Fruit fly (Drosophila melanogaster) whole organism, prepupa: ENCODE results near the gene Cyp6d5.

Source experiments
- Blimp-1 ChIP-seq: fragments of 200-800 bp; sonication (Bioruptor generic); optimal IDR thresholded peaks from 3 replicates; lab custom pipeline; 2017; ENCODE audit warnings: missing biosample characterization, missing genetic modification characterization, mild to moderate bottlenecking, moderate library complexity, missing genetic modification reagents
- CG10631 ChIP-seq: fragments of 200-800 bp; sonication (Bioruptor generic); optimal IDR thresholded peaks from 2 replicates; lab custom pipeline; 2016; ENCODE audit warnings: missing biosample characterization, missing genetic modification characterization
- CG10669 ChIP-seq: fragments of 200-800 bp; sonication (Bioruptor generic); optimal IDR thresholded peaks from 3 replicates; lab custom pipeline; 2018; ENCODE audit warnings: missing biosample characterization, mild to moderate bottlenecking, missing genetic modification characterization, moderate library complexity
- CG11294 ChIP-seq: fragments of 200-800 bp; sonication (Bioruptor generic); IDR thresholded peaks from 2 replicates; pipeline ENCODE4 v1.3.6; 2022; ENCODE audit warnings: missing biosample characterization, missing genetic modification characterization
- CG11762 ChIP-seq: fragments of 200-800 bp; sonication (Bioruptor generic); optimal IDR thresholded peaks from 3 replicates; lab custom pipeline; 2016; ENCODE audit warnings: missing biosample characterization, missing genetic modification characterization; ENCODE audit not compliant: insufficient read depth
- CG11902 ChIP-seq: fragments of 200-800 bp; sonication (Bioruptor generic); optimal IDR thresholded peaks from 3 replicates; lab custom pipeline; 2016; ENCODE audit warnings: missing biosample characterization, missing genetic modification characterization
- CG15336 ChIP-seq: fragments of 200-800 bp; sonication (Bioruptor generic); IDR thresholded peaks from 2 replicates; pipeline ENCODE4 v1.3.6; 2022; ENCODE audit warnings: missing biosample characterization, missing genetic modification characterization
- CG1621 ChIP-seq: fragments of 200-800 bp; sonication (Bioruptor generic); optimal IDR thresholded peaks from 3 replicates; lab custom pipeline; 2018; ENCODE audit warnings: missing biosample characterization, mild to moderate bottlenecking, missing genetic modification characterization
- CG32006 ChIP-seq: fragments of 200-800 bp; sonication (Bioruptor generic); optimal IDR thresholded peaks from 3 replicates; lab custom pipeline; 2017; ENCODE audit warnings: missing biosample characterization, mild to moderate bottlenecking, missing genetic modification characterization
- CG34406 ChIP-seq: fragments of 200-800 bp; sonication (Bioruptor generic); optimal IDR thresholded peaks from 3 replicates; lab custom pipeline; 2016; ENCODE audit warnings: missing biosample characterization, missing genetic modification characterization
- CG3919 ChIP-seq: fragments of 200-800 bp; sonication (Bioruptor generic); optimal IDR thresholded peaks from 3 replicates; lab custom pipeline; 2016; ENCODE audit warnings: missing biosample characterization, missing genetic modification characterization
- CG4318 ChIP-seq: fragments of 200-800 bp; sonication (Bioruptor generic); optimal IDR thresholded peaks from 3 replicates; lab custom pipeline; 2017; ENCODE audit warnings: missing biosample characterization, mild to moderate bottlenecking, missing genetic modification characterization
- CG6163 ChIP-seq: fragments of 200-800 bp; sonication (Bioruptor generic); IDR thresholded peaks from 3 replicates; pipeline ENCODE4 v1.3.6; 2022; ENCODE audit warnings: missing biosample characterization, missing genetic modification characterization
- CG6276 ChIP-seq: fragments of 200-800 bp; sonication (Bioruptor generic); optimal IDR thresholded peaks from 2 replicates; lab custom pipeline; 2017; ENCODE audit warnings: missing biosample characterization, mild to moderate bottlenecking, missing genetic modification characterization
- CG6808 ChIP-seq: fragments of 200-800 bp; sonication (Bioruptor generic); optimal IDR thresholded peaks from 3 replicates; lab custom pipeline; 2017; ENCODE audit warnings: missing biosample characterization, missing genetic modification characterization, mild to moderate bottlenecking, moderate library complexity, missing genetic modification reagents
- CG7368 ChIP-seq: fragments of 200-800 bp; sonication (Bioruptor generic); optimal IDR thresholded peaks from 3 replicates; lab custom pipeline; 2016; ENCODE audit warnings: missing biosample characterization, missing genetic modification characterization
- CG8119 ChIP-seq: fragments of 200-800 bp; sonication (Bioruptor generic); IDR thresholded peaks from 3 replicates; pipeline ENCODE4 v1.3.6; 2022; ENCODE audit warnings: missing biosample characterization, missing genetic modification characterization
- CG8632 ChIP-seq: fragments of 200-800 bp; sonication (Bioruptor generic); optimal IDR thresholded peaks from 3 replicates; lab custom pipeline; 2016; ENCODE audit warnings: missing biosample characterization, missing genetic modification characterization
- Eip75B ChIP-seq: fragments of 200-800 bp; sonication (Bioruptor generic); optimal IDR thresholded peaks from 3 replicates; lab custom pipeline; 2016; ENCODE audit warnings: missing biosample characterization, missing genetic modification characterization
- Eip78C ChIP-seq: fragments of 200-800 bp; sonication (Bioruptor generic); peaks from one replicate; lab custom pipeline; 2016; ENCODE audit warnings: missing biosample characterization, missing genetic modification characterization
- Ets21C ChIP-seq: fragments of 200-800 bp; sonication (Bioruptor generic); optimal IDR thresholded peaks from 3 replicates; lab custom pipeline; 2016; ENCODE audit warnings: missing biosample characterization, missing genetic modification characterization
- Ets96B ChIP-seq: fragments of 200-800 bp; optimal IDR thresholded peaks from 2 replicates; lab custom pipeline; 2019; ENCODE audit warnings: missing biosample characterization, mild to moderate bottlenecking, missing genetic modification characterization, moderate library complexity
- Gug ChIP-seq: fragments of 200-800 bp; sonication (Bioruptor generic); IDR thresholded peaks from 2 replicates; pipeline ENCODE4 v1.3.6; 2022; ENCODE audit warnings: missing biosample characterization, missing genetic modification characterization
- Hr38 ChIP-seq: sonication (Bioruptor generic); optimal IDR thresholded peaks from 2 replicates; lab custom pipeline; 2016; ENCODE audit warnings: missing biosample characterization, missing genetic modification characterization
- Hr39 ChIP-seq: fragments of 200-800 bp; sonication (Bioruptor generic); optimal IDR thresholded peaks from 2 replicates; lab custom pipeline; 2016; ENCODE audit warnings: missing biosample characterization, missing genetic modification characterization
- Lpt ChIP-seq: fragments of 200-800 bp; sonication (Bioruptor generic); optimal IDR thresholded peaks from 3 replicates; lab custom pipeline; 2016; ENCODE audit warnings: missing biosample characterization, missing genetic modification characterization
- Sox14 ChIP-seq: fragments of 200-800 bp; sonication (Bioruptor generic); optimal IDR thresholded peaks from 3 replicates; lab custom pipeline; 2016; ENCODE audit warnings: missing biosample characterization, missing genetic modification characterization
- achi ChIP-seq: fragments of 200-800 bp; sonication (Bioruptor generic); optimal IDR thresholded peaks from 3 replicates; lab custom pipeline; 2016; ENCODE audit warnings: missing biosample characterization, missing genetic modification characterization
- acj6 ChIP-seq: fragments of 200-800 bp; sonication (Bioruptor generic); optimal IDR thresholded peaks from 3 replicates; lab custom pipeline; 2016; ENCODE audit warnings: missing biosample characterization, missing genetic modification characterization
- dac ChIP-seq: fragments of 200-800 bp; sonication (Bioruptor generic); optimal IDR thresholded peaks from 2 replicates; lab custom pipeline; 2017; ENCODE audit warnings: missing biosample characterization, mild to moderate bottlenecking, missing genetic modification characterization
- dsx ChIP-seq: fragments of 200-800 bp; optimal IDR thresholded peaks from 3 replicates; lab custom pipeline; 2019; ENCODE audit warnings: missing biosample characterization, mild to moderate bottlenecking, missing genetic modification characterization, moderate library complexity; ENCODE audit not compliant: poor library complexity, severe bottlenecking
- eg ChIP-seq: fragments of 200-800 bp; sonication (Bioruptor generic); IDR thresholded peaks from 3 replicates; pipeline ENCODE4 v1.3.6; 2022; ENCODE audit warnings: missing biosample characterization, missing genetic modification characterization
- fd59A ChIP-seq: fragments of 200-800 bp; sonication (Bioruptor generic); optimal IDR thresholded peaks from 2 replicates; lab custom pipeline; 2017; ENCODE audit warnings: missing biosample characterization, mild to moderate bottlenecking, missing genetic modification characterization, missing genetic modification reagents
- fkh ChIP-seq: fragments of 200-800 bp; sonication (Bioruptor generic); optimal IDR thresholded peaks from 3 replicates; lab custom pipeline; 2017; ENCODE audit warnings: missing biosample characterization, mild to moderate bottlenecking, missing genetic modification characterization, moderate library complexity
- lz ChIP-seq: fragments of 200-800 bp; sonication (Bioruptor generic); optimal IDR thresholded peaks from 3 replicates; lab custom pipeline; 2016; ENCODE audit warnings: missing biosample characterization, missing genetic modification characterization
- net ChIP-seq: fragments of 200-800 bp; sonication (Bioruptor generic); optimal IDR thresholded peaks from 3 replicates; lab custom pipeline; 2016; ENCODE audit warnings: missing biosample characterization, missing genetic modification characterization
- salr ChIP-seq, 2 experiments: fragments of 200-800 bp; sonication (Bioruptor generic); optimal IDR thresholded peaks; 3 replicates each; lab custom pipeline; 2016 to 2018; ENCODE audit warnings: missing biosample characterization in 2 of 2, missing genetic modification characterization in 2 of 2, mild to moderate bottlenecking in 1 of 2
- ss ChIP-seq, 2 experiments: fragments of 200-800 bp; sonication (Bioruptor generic); optimal IDR thresholded peaks; 2 replicates in 1 of 2; 3 replicates in 1 of 2; lab custom pipeline; 2017 to 2018; ENCODE audit warnings: mild to moderate bottlenecking in 2 of 2, missing biosample characterization in 2 of 2, missing genetic modification characterization in 2 of 2, moderate library complexity in 1 of 2
- svp ChIP-seq: fragments of 200-800 bp; sonication (Bioruptor generic); peaks from one replicate; lab custom pipeline; 2016; ENCODE audit warnings: missing biosample characterization, missing genetic modification characterization
- topi ChIP-seq: fragments of 200-800 bp; sonication (Bioruptor generic); optimal IDR thresholded peaks from 3 replicates; lab custom pipeline; 2016; ENCODE audit warnings: missing biosample characterization, missing genetic modification characterization
- vri ChIP-seq: fragments of 200-800 bp; sonication (Bioruptor generic); optimal IDR thresholded peaks from 3 replicates; lab custom pipeline; 2016; ENCODE audit warnings: missing biosample characterization, mild to moderate bottlenecking, missing genetic modification characterization

The Cyp6d5 gene

dm6 chr3R:14056320-14057053 lies 27.5 kb downstream of the Cyp6d5 start, which contains the start of gene foxo (continued):
- TF ChIP-seq CG11294 (GFP tag; lab: Robert Waterston, UW) (no peak), CG3919 (peak; percentile 77), topi (GFP tag; lab: Kevin White, UChicago) (peak; percentile 60), ss (GFP tag; optimal IDR thresholded peaks at IDR 0.05; lab: Kevin White, UChicago) (peak; percentile 6 to 54), salr (GFP tag; optimal IDR thresholded peaks at IDR 0.05; lab: Kevin White, UChicago) (peak; percentile 27 to 82), lz (GFP tag; lab: Kevin White, UChicago) (peak; percentile 40), Lpt (GFP tag; lab: Kevin White, UChicago) (peak; percentile 36), vri (peak; percentile 56), CG15336 (peak; percentile 73), CG11902 (GFP tag; lab: Kevin White, UChicago) (peak; percentile 27), CG10669 (GFP tag; lab: Kevin White, UChicago) (peak; percentile 59), CG32006 (GFP tag; lab: Kevin White, UChicago) (peak; percentile 86), dsx (peak; percentile 71), CG10631 (GFP tag; lab: Kevin White, UChicago) (peak; percentile 69), svp (GFP tag; lab: Kevin White, UChicago) (peak; percentile 84), CG6276 (GFP tag; lab: Kevin White, UChicago) (peak; percentile 83), Gug (GFP tag; lab: Robert Waterston, UW) (peak; percentile 26; the same call in 1 of the 2 replicates), Eip78C (GFP tag; lab: Kevin White, UChicago) (peak; percentile 87), net (GFP tag; lab: Kevin White, UChicago) (peak; percentile 72), CG8632 (GFP tag; lab: Kevin White, UChicago) (peak; percentile 62), eg (GFP tag; lab: Robert Waterston, UW) (peak; percentile 66), Hr38 (no peak), Sox14 (peak; percentile 54), CG1621 (tag; lab: Kevin White, UChicago) (no peak), CG6163 (GFP tag; lab: Robert Waterston, UW) (peak; percentile 76), CG11762 (peak; percentile 43), fd59A (GFP tag; lab: Kevin White, UChicago) (peak; percentile 7), fkh (peak; percentile 66), Blimp-1 (no peak), achi (GFP tag; lab: Kevin White, UChicago) (peak; percentile 63), Hr39 (peak; percentile 43), CG4318 (GFP tag; lab: Kevin White, UChicago) (peak; percentile 59), CG8119 (GFP tag; lab: Robert Waterston, UW) (peak; percentile 74; the same call in 2 of the 3 replicates), CG6808 (peak; percentile 49), Ets21C (GFP tag; lab: Kevin White, UChicago) (peak; percentile 22), CG7368 (no peak), Eip75B (peak; percentile 47)

dm6 chr3R:14057132-14057855 lies 28.3 kb downstream of the Cyp6d5 start:
- TF ChIP-seq Eip78C (GFP tag; lab: Kevin White, UChicago) (peak; percentile 53), acj6 (GFP tag; lab: Kevin White, UChicago) (no peak), lz (GFP tag; lab: Kevin White, UChicago) (no peak), dac (GFP tag; lab: Kevin White, UChicago) (no peak), CG8119 (GFP tag; lab: Robert Waterston, UW) (0 out of 3 replicates have a peak, but pooled peaks have one; percentile 17), Ets96B (tag; lab: Kevin White, UChicago) (no peak), CG34406 (GFP tag; lab: Kevin White, UChicago) (no peak), svp (GFP tag; lab: Kevin White, UChicago) (peak; percentile 40), fkh (peak; percentile 10)
